Fruit fly (Drosophila melanogaster) whole organism, embryonic: ENCODE data around the gene CG32712.

Experiments used
- Abd-B ChIP-seq: fragments of 200-800 bp; sonication (Bioruptor generic); optimal IDR thresholded peaks from 2 replicates; lab custom pipeline; 2018; ENCODE audit warnings: missing biosample characterization, mild to moderate bottlenecking, missing genetic modification characterization, moderate library complexity
- Bdp1 ChIP-seq: fragments of 200-800 bp; sonication (Bioruptor generic); optimal IDR thresholded peaks from 3 replicates; lab custom pipeline; 2016; ENCODE audit warnings: missing biosample characterization, missing genetic modification characterization
- CG10274 ChIP-seq: fragments of 200-800 bp; sonication (Bioruptor generic); optimal IDR thresholded peaks from 3 replicates; lab custom pipeline; 2017; ENCODE audit warnings: missing biosample characterization, mild to moderate bottlenecking, missing genetic modification characterization
- CG10543 ChIP-seq: fragments of 200-800 bp; sonication (Bioruptor generic); optimal IDR thresholded peaks from 3 replicates; lab custom pipeline; 2017; ENCODE audit warnings: missing biosample characterization, mild to moderate bottlenecking, missing genetic modification characterization, moderate library complexity
- CG11398 ChIP-seq: fragments of 200-800 bp; sonication (Bioruptor generic); optimal IDR thresholded peaks from 2 replicates; lab custom pipeline; 2016; ENCODE audit warnings: missing biosample characterization, missing genetic modification characterization
- CG11696 ChIP-seq: fragments of 200-800 bp; sonication (Bioruptor generic); IDR thresholded peaks from 2 replicates; pipeline ENCODE4 v1.3.6; 2022; ENCODE audit warnings: missing biosample characterization, missing genetic modification characterization
- CG1233 ChIP-seq: fragments of 200-800 bp; sonication (Bioruptor generic); optimal IDR thresholded peaks from 4 replicates; lab custom pipeline; 2018; ENCODE audit warnings: missing biosample characterization, mild to moderate bottlenecking, missing genetic modification characterization
- CG12744 ChIP-seq: fragments of 200-800 bp; sonication (Bioruptor generic); optimal IDR thresholded peaks from 2 replicates; lab custom pipeline; 2016; ENCODE audit warnings: missing biosample characterization, missing genetic modification characterization
- CG12942 ChIP-seq: fragments of 200-800 bp; sonication (Bioruptor generic); optimal IDR thresholded peaks from 3 replicates; lab custom pipeline; 2016; ENCODE audit warnings: missing biosample characterization, missing genetic modification characterization
- CG17385 ChIP-seq: fragments of 200-800 bp; sonication (Bioruptor generic); optimal IDR thresholded peaks from 3 replicates; lab custom pipeline; 2018; ENCODE audit warnings: missing biosample characterization, mild to moderate bottlenecking, missing genetic modification characterization
- CG18476 ChIP-seq: fragments of 200-800 bp; sonication (Bioruptor generic); optimal IDR thresholded peaks from 2 replicates; lab custom pipeline; 2016; ENCODE audit warnings: missing biosample characterization, mild to moderate bottlenecking, missing genetic modification characterization
- CG30431 ChIP-seq: fragments of 200-800 bp; sonication (Bioruptor generic); optimal IDR thresholded peaks from 2 replicates; lab custom pipeline; 2017; ENCODE audit warnings: missing biosample characterization, missing genetic modification characterization
- CG5245 ChIP-seq: fragments of 200-800 bp; sonication (Bioruptor generic); optimal IDR thresholded peaks from 3 replicates; lab custom pipeline; 2016; ENCODE audit warnings: missing biosample characterization, missing genetic modification characterization
- CG6791 ChIP-seq: fragments of 200-800 bp; sonication (Bioruptor generic); IDR thresholded peaks from 3 replicates; pipeline ENCODE4 v1.3.6; 2022; ENCODE audit warnings: missing biosample characterization, missing genetic modification characterization; ENCODE audit not compliant: partially characterized antibody
- CG8089 ChIP-seq: fragments of 200-800 bp; sonication (Bioruptor generic); optimal IDR thresholded peaks from 3 replicates; lab custom pipeline; 2016; ENCODE audit warnings: missing biosample characterization, missing genetic modification characterization
- CG8281 ChIP-seq: fragments of 200-800 bp; sonication (Bioruptor generic); optimal IDR thresholded peaks from 2 replicates; lab custom pipeline; 2018; ENCODE audit warnings: missing biosample characterization, mild to moderate bottlenecking, missing genetic modification characterization, moderate library complexity
- CG8478 ChIP-seq: fragments of >200 bp; optimal IDR thresholded peaks from 2 replicates; lab custom pipeline; 2018
- CG9437 ChIP-seq: fragments of 200-800 bp; sonication (Bioruptor generic); optimal IDR thresholded peaks from 2 replicates; lab custom pipeline; 2018; ENCODE audit warnings: missing biosample characterization, mild to moderate bottlenecking, missing genetic modification characterization
- D ChIP-seq, 2 experiments: fragments of 200-800 bp in 1 of 2; fragments of >200 bp in 1 of 2; sonication (Bioruptor generic) in 1 of 2; optimal IDR thresholded peaks; 2 replicates in 1 of 2; 3 replicates in 1 of 2; lab custom pipeline; 2017; ENCODE audit warnings: mild to moderate bottlenecking in 1 of 2, missing biosample characterization in 1 of 2, missing genetic modification characterization in 1 of 2, missing genetic modification reagents in 1 of 2
- D19B ChIP-seq: fragments of 200-800 bp; sonication (Bioruptor generic); optimal IDR thresholded peaks from 2 replicates; lab custom pipeline; 2017; ENCODE audit warnings: missing biosample characterization, mild to moderate bottlenecking, missing genetic modification characterization
- Dip2 ChIP-seq: fragments of 200-800 bp; sonication (Bioruptor generic); IDR thresholded peaks from 2 replicates; pipeline ENCODE4 v1.3.6; 2022; ENCODE audit warnings: missing biosample characterization, missing genetic modification characterization
- Dip3 ChIP-seq: fragments of 200-800 bp; sonication (Bioruptor generic); optimal IDR thresholded peaks from 3 replicates; lab custom pipeline; 2016; ENCODE audit warnings: missing biosample characterization, missing genetic modification characterization
- Dp ChIP-seq: fragments of 200-800 bp; sonication (Bioruptor generic); optimal IDR thresholded peaks from 2 replicates; lab custom pipeline; 2018; ENCODE audit warnings: missing biosample characterization, mild to moderate bottlenecking, missing genetic modification characterization, moderate library complexity
- Drgx ChIP-seq: fragments of 200-800 bp; sonication (Bioruptor generic); IDR thresholded peaks from 2 replicates; pipeline ENCODE4 v1.3.6; 2022; ENCODE audit warnings: missing biosample characterization, missing genetic modification characterization
- ERR ChIP-seq: fragments of 200-800 bp; sonication (Bioruptor generic); optimal IDR thresholded peaks from 2 replicates; lab custom pipeline; 2016; ENCODE audit warnings: missing biosample characterization, missing genetic modification characterization
- Eip74EF ChIP-seq, 2 experiments: fragments of 200-800 bp in 1 of 2; fragments of >200 bp in 1 of 2; sonication (Bioruptor generic) in 1 of 2; optimal IDR thresholded peaks; 2 replicates each; lab custom pipeline; 2017 to 2019; ENCODE audit warnings: missing biosample characterization in 2 of 2, missing genetic modification characterization in 2 of 2, mild to moderate bottlenecking in 1 of 2, moderate library complexity in 1 of 2
- Ets97D ChIP-seq: fragments of 200-800 bp; sonication (Bioruptor generic); optimal IDR thresholded peaks from 3 replicates; lab custom pipeline; 2016; ENCODE audit warnings: missing biosample characterization, missing genetic modification characterization
- Jarid2 ChIP-seq: fragments of 200-800 bp; sonication (Bioruptor generic); optimal IDR thresholded peaks from 3 replicates; lab custom pipeline; 2017; ENCODE audit warnings: mild to moderate bottlenecking, missing biosample characterization, missing genetic modification reagents, missing genetic modification characterization
- Med ChIP-seq: fragments of 200-800 bp; sonication (Bioruptor generic); peaks from one replicate; lab custom pipeline; 2016; ENCODE audit warnings: missing biosample characterization, missing genetic modification characterization, mild to moderate bottlenecking, inconsistent platforms, moderate library complexity
- Scr ChIP-seq: fragments of 200-800 bp; sonication (Bioruptor generic); IDR thresholded peaks from 2 replicates; pipeline ENCODE4 v1.3.6; 2022; ENCODE audit warnings: missing biosample characterization, missing genetic modification characterization; ENCODE audit not compliant: partially characterized antibody
- Sox102F ChIP-seq: fragments of 200-800 bp; sonication (Bioruptor generic); optimal IDR thresholded peaks from 2 replicates; lab custom pipeline; 2018; ENCODE audit warnings: missing biosample characterization, mild to moderate bottlenecking, missing genetic modification characterization, moderate library complexity
- Sry-β ChIP-seq: fragments of 200-800 bp; sonication (Bioruptor generic); optimal IDR thresholded peaks from 2 replicates; lab custom pipeline; 2018; ENCODE audit warnings: missing biosample characterization, mild to moderate bottlenecking, missing genetic modification characterization, moderate library complexity
- Tbp ChIP-seq: fragments of >200 bp; optimal IDR thresholded peaks from 2 replicates; lab custom pipeline; 2018; ENCODE audit warnings: missing biosample characterization, missing genetic modification characterization
- ara ChIP-seq: fragments of 200-800 bp; sonication (Bioruptor generic); IDR thresholded peaks from 2 replicates; pipeline ENCODE4 v1.3.6; 2022; ENCODE audit warnings: missing biosample characterization, missing genetic modification characterization
- dan ChIP-seq: fragments of 200-800 bp; sonication (Bioruptor generic); IDR thresholded peaks from 2 replicates; pipeline ENCODE4 v1.3.6; 2022; ENCODE audit warnings: missing biosample characterization, missing genetic modification characterization
- dysf ChIP-seq: fragments of 200-800 bp; sonication (Bioruptor generic); IDR thresholded peaks from 3 replicates; pipeline ENCODE4 v1.3.6; 2022; ENCODE audit warnings: missing biosample characterization, missing genetic modification characterization
- fd102C ChIP-seq: fragments of 200-800 bp; sonication (Bioruptor generic); optimal IDR thresholded peaks from 2 replicates; lab custom pipeline; 2018; ENCODE audit warnings: missing biosample characterization, mild to moderate bottlenecking, missing genetic modification characterization, moderate library complexity
- gem ChIP-seq: fragments of 200-800 bp; sonication (Bioruptor generic); optimal IDR thresholded peaks from 2 replicates; lab custom pipeline; 2019; ENCODE audit warnings: missing biosample characterization, mild to moderate bottlenecking, missing genetic modification characterization, moderate library complexity
- jing ChIP-seq: fragments of 200-800 bp; sonication (Bioruptor generic); optimal IDR thresholded peaks from 2 replicates; lab custom pipeline; 2018; ENCODE audit warnings: missing biosample characterization, mild to moderate bottlenecking, missing genetic modification characterization
- kah ChIP-seq: fragments of 200-800 bp; sonication (Bioruptor generic); optimal IDR thresholded peaks from 2 replicates; lab custom pipeline; 2018; ENCODE audit warnings: missing biosample characterization, mild to moderate bottlenecking, missing genetic modification characterization
- lab ChIP-seq: fragments of 200-800 bp; sonication (Bioruptor generic); optimal IDR thresholded peaks from 3 replicates; lab custom pipeline; 2017; ENCODE audit warnings: missing biosample characterization, missing genetic modification characterization, mild to moderate bottlenecking, moderate library complexity, missing genetic modification reagents
- lmd ChIP-seq: fragments of 200-800 bp; sonication (Bioruptor generic); IDR thresholded peaks from 2 replicates; pipeline ENCODE4 v1.3.6; 2022; ENCODE audit warnings: missing biosample characterization, missing genetic modification characterization
- luna ChIP-seq: fragments of 200-800 bp; sonication (Bioruptor generic); optimal IDR thresholded peaks from 2 replicates; lab custom pipeline; 2016; ENCODE audit warnings: missing biosample characterization, missing genetic modification characterization
- mld ChIP-seq: fragments of 200-800 bp; sonication (Bioruptor generic); IDR thresholded peaks from 3 replicates; pipeline ENCODE4 v1.3.6; 2022; ENCODE audit warnings: missing biosample characterization, missing genetic modification characterization; ENCODE audit not compliant: partially characterized antibody
- pfk ChIP-seq: fragments of 200-800 bp; sonication (Bioruptor generic); optimal IDR thresholded peaks from 2 replicates; lab custom pipeline; 2018; ENCODE audit warnings: missing biosample characterization, mild to moderate bottlenecking, missing genetic modification characterization, moderate library complexity
- ranshi ChIP-seq: fragments of 200-800 bp; sonication (Bioruptor generic); IDR thresholded peaks from 2 replicates; pipeline ENCODE4 v1.3.6; 2022; ENCODE audit warnings: missing biosample characterization, missing genetic modification characterization
- tup ChIP-seq: fragments of 200-800 bp; sonication (Bioruptor generic); optimal IDR thresholded peaks from 2 replicates; lab custom pipeline; 2016; ENCODE audit warnings: missing biosample characterization, mild to moderate bottlenecking, missing genetic modification characterization, moderate library complexity
- unc-4 ChIP-seq: fragments of 200-800 bp; sonication (Bioruptor generic); IDR thresholded peaks from 2 replicates; pipeline ENCODE4 v1.3.6; 2022; ENCODE audit warnings: missing biosample characterization, missing genetic modification characterization; ENCODE audit not compliant: partially characterized antibody
- usp ChIP-seq: fragments of >200 bp; optimal IDR thresholded peaks from 2 replicates; lab custom pipeline; 2017; ENCODE audit warnings: missing biosample characterization, missing genetic modification characterization

CG32712 gene

DNA sequence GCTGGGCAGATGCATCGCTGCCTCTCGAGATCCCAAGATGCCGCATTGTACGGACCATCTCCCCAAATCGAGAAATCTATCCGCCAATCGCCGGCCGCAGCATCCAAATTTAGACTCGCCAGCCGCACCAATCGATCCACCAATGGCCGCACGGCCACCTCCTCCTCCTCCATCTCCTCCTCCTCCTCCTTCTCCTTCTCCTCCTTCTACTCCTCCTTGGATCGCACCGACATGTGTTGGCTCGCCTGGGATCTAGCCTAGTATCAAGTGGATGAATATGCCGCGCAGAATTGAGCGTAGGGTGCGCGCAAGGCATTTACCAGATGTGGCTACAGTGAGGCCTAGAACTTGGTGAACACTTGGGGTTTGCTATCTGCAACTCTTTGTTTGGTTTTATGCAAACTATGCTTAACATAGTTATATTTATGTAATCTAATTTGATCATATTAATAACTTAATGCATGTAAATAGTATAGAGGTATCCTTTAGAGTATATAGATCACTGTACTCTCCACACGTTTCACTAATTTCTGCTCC, 21.5 kb upstream of the CG32712 start, which contains the start of gene org-1 (continued):
- TF ChIP-seq CG9437 (GFP tag; lab: Kevin White, UChicago) (peak; percentile 79), CG1233 (GFP tag; lab: Kevin White, UChicago) (peak; percentile 93), kah (peak; percentile 84), ranshi (GFP tag; lab: Robert Waterston, UW) (peak; percentile 98), dan (GFP tag; lab: Robert Waterston, UW) (peak; percentile 98), CG18476 (GFP tag; lab: Kevin White, UChicago) (peak; percentile 88), unc-4 (no peak), CG12744 (peak; percentile 76), pfk (peak; percentile 22), Dp (GFP tag; lab: Kevin White, UChicago) (no peak), D (optimal IDR thresholded peaks at IDR 0.05; lab: Kevin White, UChicago) (no peak), D (GFP tag; optimal IDR thresholded peaks at IDR 0.05; lab: Kevin White, UChicago) (peak; percentile 96), Dip3 (GFP tag; lab: Kevin White, UChicago) (peak; percentile 70), CG11696 (GFP tag; lab: Robert Waterston, UW) (peak; percentile 93), jing (peak; percentile 88), CG10274 (GFP tag; lab: Kevin White, UChicago) (peak; percentile 99), Eip74EF (GFP tag; optimal IDR thresholded peaks at IDR 0.05; lab: Kevin White, UChicago) (peak in 1 of 2 experiments; percentile 88), Med (GFP tag; lab: Kevin White, UChicago) (peak; percentile 95), CG10543 (GFP tag; lab: Kevin White, UChicago) (peak; percentile 88), CG30431 (GFP tag; lab: Kevin White, UChicago) (peak; percentile 95), ERR (GFP tag; lab: Kevin White, UChicago) (peak; percentile 58), D19B (GFP tag; lab: Kevin White, UChicago) (peak; percentile 73), Dip2 (GFP tag; lab: Robert Waterston, UW) (peak; percentile 63), ara (peak; percentile 99), CG17385 (peak; percentile 90), tup (GFP tag; lab: Kevin White, UChicago) (peak; percentile 81), Sry-β (GFP tag; lab: Kevin White, UChicago) (peak; percentile 70), Sox102F (peak; percentile 96), Scr (no peak), CG8281 (peak; percentile 82), gem (tag; lab: Kevin White, UChicago) (peak; percentile 97), Drgx (GFP tag; lab: Robert Waterston, UW) (peak; percentile 93), luna (GFP tag; lab: Kevin White, UChicago) (peak; percentile 12), Bdp1 (GFP tag; lab: Kevin White, UChicago) (peak; percentile 46), Ets97D (GFP tag; lab: Kevin White, UChicago) (peak; percentile 57), CG8089 (peak; percentile 80), usp (GFP tag; lab: Kevin White, UChicago) (no peak), fd102C (GFP tag; lab: Kevin White, UChicago) (peak; percentile 82), lmd (GFP tag; lab: Robert Waterston, UW) (peak; percentile 98), Abd-B (peak; percentile 94), dysf (peak; percentile 98), CG11398 (GFP tag; lab: Kevin White, UChicago) (peak; percentile 45), CG5245 (GFP tag; lab: Kevin White, UChicago) (peak; percentile 97), CG8478 (lab: Kevin White, UChicago) (no peak), lab (GFP tag; lab: Kevin White, UChicago) (peak; percentile 94), Tbp (GFP tag; lab: Kevin White, UChicago) (no peak), CG12942 (peak; percentile 91), Jarid2 (GFP tag; lab: Kevin White, UChicago) (peak; percentile 73), CG6791 (no peak), mld (no peak)
